Worm (Caenorhabditis elegans): ENCODE measurements around the gene F09F9.3.

DNA sequence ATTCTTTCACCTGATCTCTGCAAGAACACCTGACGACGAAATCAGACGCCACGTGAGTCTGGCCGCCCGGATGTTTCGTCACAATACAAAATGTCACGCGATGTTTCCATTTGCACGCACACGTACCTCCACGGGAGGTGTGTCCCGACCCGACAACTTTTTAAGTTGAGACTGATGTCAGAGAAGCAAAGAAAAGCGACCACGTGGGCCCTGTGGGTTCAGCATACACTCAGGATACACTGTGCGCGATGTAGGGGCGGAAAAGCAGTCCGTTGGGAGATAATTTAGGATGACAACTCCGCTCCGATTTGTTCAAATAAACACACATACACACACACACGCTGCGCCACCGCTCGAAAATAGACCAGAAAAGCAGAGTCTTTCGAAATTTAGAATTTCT lies 21.4 kb upstream of the F09F9.3 start:
- TF ChIP-seq zag-1 (tag; optimal IDR thresholded peaks at IDR 0.05): peak; percentile 17
- no peak for TF ChIP-seq egl-27 (tag; optimal IDR thresholded peaks at IDR 0.05)
- no peak for TF ChIP-seq aly-2 (tag; optimal IDR thresholded peaks at IDR 0.05)
- no peak for TF ChIP-seq ama-1 (optimal IDR thresholded peaks at IDR 0.05)
- TF ChIP-seq lin-13 (GFP tag; optimal IDR thresholded peaks at IDR 0.05): peak; percentile 39
